Fruit fly (Drosophila melanogaster) whole organism, embryonic: ENCODE measurements around the gene Arp10.

Experiments used
- Aef1 ChIP-seq: fragments of 200-800 bp; sonication (Bioruptor generic); IDR thresholded peaks from 3 replicates; pipeline ENCODE4 v1.3.6; 2022; ENCODE audit warnings: missing biosample characterization, missing genetic modification characterization
- Atf-2 ChIP-seq: fragments of 200-800 bp; sonication (Bioruptor generic); optimal IDR thresholded peaks from 2 replicates; lab custom pipeline; 2016; ENCODE audit warnings: missing biosample characterization, missing genetic modification characterization
- CG10209 ChIP-seq: fragments of 200-800 bp; sonication (Bioruptor generic); optimal IDR thresholded peaks from 3 replicates; lab custom pipeline; 2017; ENCODE audit warnings: missing biosample characterization, mild to moderate bottlenecking, missing genetic modification characterization, missing genetic modification reagents
- CG12391 ChIP-seq: fragments of 200-800 bp; sonication (Bioruptor generic); optimal IDR thresholded peaks from 3 replicates; lab custom pipeline; 2018; ENCODE audit warnings: missing biosample characterization, mild to moderate bottlenecking, missing genetic modification characterization, moderate library complexity
- CG13123 ChIP-seq: fragments of 200-800 bp; sonication (Bioruptor generic); optimal IDR thresholded peaks from 2 replicates; lab custom pipeline; 2016; ENCODE audit warnings: missing biosample characterization, missing genetic modification characterization
- CG15514 ChIP-seq: fragments of 200-800 bp; sonication (Bioruptor generic); optimal IDR thresholded peaks from 3 replicates; lab custom pipeline; 2017; ENCODE audit warnings: missing biosample characterization, missing genetic modification characterization, mild to moderate bottlenecking, moderate library complexity, missing genetic modification reagents
- CG16779 ChIP-seq: fragments of 200-800 bp; sonication (Bioruptor generic); IDR thresholded peaks from 2 replicates; pipeline ENCODE4 v1.3.6; 2022; ENCODE audit warnings: missing biosample characterization, missing genetic modification characterization
- CG2129 ChIP-seq: fragments of 200-800 bp; sonication (Bioruptor generic); IDR thresholded peaks from 2 replicates; pipeline ENCODE4 v1.3.6; 2022; ENCODE audit warnings: missing biosample characterization, missing genetic modification characterization; ENCODE audit not compliant: partially characterized antibody
- CG3407 ChIP-seq: fragments of 200-800 bp; sonication (Bioruptor generic); optimal IDR thresholded peaks from 2 replicates; lab custom pipeline; 2018; ENCODE audit warnings: missing biosample characterization, mild to moderate bottlenecking, missing genetic modification characterization
- CG8388 ChIP-seq: fragments of 200-800 bp; sonication (Bioruptor generic); optimal IDR thresholded peaks from 2 replicates; lab custom pipeline; 2019; ENCODE audit warnings: missing biosample characterization, mild to moderate bottlenecking, missing genetic modification characterization, moderate library complexity
- CG9727 ChIP-seq: fragments of 200-800 bp; sonication (Bioruptor generic); optimal IDR thresholded peaks from 3 replicates; lab custom pipeline; 2017; ENCODE audit warnings: missing biosample characterization, mild to moderate bottlenecking, missing genetic modification characterization
- Dref ChIP-seq: fragments of 200-800 bp; sonication (Bioruptor generic); IDR thresholded peaks from 2 replicates; pipeline ENCODE4 v1.3.6; 2022; ENCODE audit warnings: missing biosample characterization, missing genetic modification characterization
- Fer2 ChIP-seq: fragments of 200-800 bp; sonication (Bioruptor generic); optimal IDR thresholded peaks from 2 replicates; lab custom pipeline; 2018; ENCODE audit warnings: missing biosample characterization, mild to moderate bottlenecking, missing genetic modification characterization, moderate library complexity
- Fer3 ChIP-seq: fragments of 200-800 bp; sonication (Bioruptor generic); optimal IDR thresholded peaks from 2 replicates; lab custom pipeline; 2018; ENCODE audit warnings: missing biosample characterization, mild to moderate bottlenecking, missing genetic modification characterization, moderate library complexity
- Gug ChIP-seq: fragments of 200-800 bp; sonication (Bioruptor generic); IDR thresholded peaks from 4 replicates; pipeline ENCODE4 v1.3.6; 2022; ENCODE audit warnings: missing biosample characterization, missing genetic modification characterization
- Hr3 ChIP-seq: fragments of 200-800 bp; sonication (Bioruptor generic); optimal IDR thresholded peaks from 3 replicates; lab custom pipeline; 2016; ENCODE audit warnings: missing biosample characterization, missing genetic modification characterization
- Hr78 ChIP-seq, 2 experiments: fragments of 200-800 bp in 1 of 2; fragments of >200 bp in 1 of 2; sonication (Bioruptor generic) in 1 of 2; optimal IDR thresholded peaks; 2 replicates each; lab custom pipeline; 2017 to 2019; ENCODE audit warnings: missing biosample characterization in 2 of 2, missing genetic modification characterization in 2 of 2, mild to moderate bottlenecking in 1 of 2, moderate library complexity in 1 of 2
- Med ChIP-seq: fragments of 200-800 bp; sonication (Bioruptor generic); peaks from one replicate; lab custom pipeline; 2016; ENCODE audit warnings: missing biosample characterization, missing genetic modification characterization, mild to moderate bottlenecking, inconsistent platforms, moderate library complexity
- Mes4 ChIP-seq: fragments of 200-800 bp; sonication (Bioruptor generic); optimal IDR thresholded peaks from 2 replicates; lab custom pipeline; 2016; ENCODE audit warnings: missing biosample characterization, missing genetic modification characterization
- PHDP ChIP-seq: fragments of 200-800 bp; sonication (Bioruptor generic); optimal IDR thresholded peaks from 3 replicates; lab custom pipeline; 2018; ENCODE audit warnings: missing biosample characterization, mild to moderate bottlenecking, missing genetic modification characterization, moderate library complexity
- Stat92E ChIP-seq, 3 experiments: fragments of >200 bp in 2 of 3; fragments of 200-800 bp in 1 of 3; sonication (Bioruptor generic) in 1 of 3; optimal IDR thresholded peaks; 2 replicates each; lab custom pipeline; 2017 to 2019; ENCODE audit warnings: missing biosample characterization in 3 of 3, missing genetic modification characterization in 3 of 3, mild to moderate bottlenecking in 1 of 3, moderate library complexity in 1 of 3
- Taf1 ChIP-seq: fragments of 200-800 bp; sonication (Bioruptor generic); IDR thresholded peaks from 2 replicates; pipeline ENCODE4 v1.3.6; 2022; ENCODE audit warnings: missing biosample characterization, missing genetic modification characterization
- Xbp1 ChIP-seq: fragments of 200-800 bp; sonication (Bioruptor generic); optimal IDR thresholded peaks from 3 replicates; lab custom pipeline; 2016; ENCODE audit warnings: missing biosample characterization, mild to moderate bottlenecking, missing genetic modification characterization
- Xrp1 ChIP-seq: fragments of 200-800 bp; sonication (Bioruptor generic); IDR thresholded peaks from 2 replicates; pipeline ENCODE4 v1.3.6; 2022; ENCODE audit warnings: missing biosample characterization, missing genetic modification characterization
- ci ChIP-seq: fragments of 200-800 bp; sonication (Bioruptor generic); IDR thresholded peaks from 3 replicates; pipeline ENCODE4 v1.3.6; 2022; ENCODE audit warnings: missing biosample characterization, missing genetic modification characterization
- crol ChIP-seq: fragments of 200-800 bp; sonication (Bioruptor generic); IDR thresholded peaks from 2 replicates; pipeline ENCODE4 v1.3.6; 2022; ENCODE audit warnings: missing biosample characterization, missing genetic modification characterization
- danr ChIP-seq: fragments of 200-800 bp; sonication (Bioruptor generic); IDR thresholded peaks from 2 replicates; pipeline ENCODE4 v1.3.6; 2022; ENCODE audit warnings: missing biosample characterization, missing genetic modification characterization
- dmrt99B ChIP-seq: fragments of 200-800 bp; sonication (Bioruptor generic); optimal IDR thresholded peaks from 2 replicates; lab custom pipeline; 2018; ENCODE audit warnings: missing biosample characterization, mild to moderate bottlenecking, missing genetic modification characterization, moderate library complexity
- fd64A ChIP-seq: fragments of 200-800 bp; sonication (Bioruptor generic); optimal IDR thresholded peaks from 3 replicates; lab custom pipeline; 2018; ENCODE audit warnings: missing biosample characterization, mild to moderate bottlenecking, missing genetic modification characterization
- fu2 ChIP-seq: fragments of 200-800 bp; sonication (Bioruptor generic); optimal IDR thresholded peaks from 2 replicates; lab custom pipeline; 2016; ENCODE audit warnings: missing biosample characterization, missing genetic modification characterization
- kah ChIP-seq: fragments of 200-800 bp; sonication (Bioruptor generic); optimal IDR thresholded peaks from 2 replicates; lab custom pipeline; 2018; ENCODE audit warnings: missing biosample characterization, mild to moderate bottlenecking, missing genetic modification characterization
- lola ChIP-seq, 3 experiments: fragments of >200 bp in 2 of 3; fragments of 200-800 bp in 1 of 3; sonication (Bioruptor generic) in 1 of 3; optimal IDR thresholded peaks; 2 replicates each; lab custom pipeline; 2017 to 2019; ENCODE audit warnings: missing biosample characterization in 3 of 3, missing genetic modification characterization in 3 of 3, mild to moderate bottlenecking in 1 of 3, moderate library complexity in 1 of 3
- luna ChIP-seq: fragments of 200-800 bp; sonication (Bioruptor generic); optimal IDR thresholded peaks from 2 replicates; lab custom pipeline; 2016; ENCODE audit warnings: missing biosample characterization, missing genetic modification characterization
- maf-S ChIP-seq: fragments of 200-800 bp; sonication (Bioruptor generic); optimal IDR thresholded peaks from 2 replicates; lab custom pipeline; 2016; ENCODE audit warnings: missing biosample characterization, missing genetic modification characterization
- org-1 ChIP-seq: fragments of 200-800 bp; sonication (Bioruptor generic); optimal IDR thresholded peaks from 2 replicates; lab custom pipeline; 2017; ENCODE audit warnings: missing biosample characterization, missing genetic modification characterization
- pita ChIP-seq: fragments of 200-800 bp; sonication (Bioruptor generic); optimal IDR thresholded peaks from 2 replicates; lab custom pipeline; 2017; ENCODE audit warnings: missing biosample characterization, mild to moderate bottlenecking, missing genetic modification characterization
- row ChIP-seq: fragments of 200-800 bp; sonication (Bioruptor generic); IDR thresholded peaks from 3 replicates; pipeline ENCODE4 v1.3.6; 2022; ENCODE audit warnings: missing biosample characterization, missing genetic modification characterization
- so ChIP-seq: fragments of 200-800 bp; sonication (Bioruptor generic); IDR thresholded peaks from 3 replicates; pipeline ENCODE4 v1.3.6; 2022; ENCODE audit warnings: missing biosample characterization, missing genetic modification characterization
- sqz ChIP-seq: fragments of 200-800 bp; sonication (Bioruptor generic); optimal IDR thresholded peaks from 3 replicates; lab custom pipeline; 2018; ENCODE audit warnings: missing biosample characterization, mild to moderate bottlenecking, missing genetic modification characterization

Gene Arp10

dm6 chrX:19608042-19608609 lies 37.9 kb downstream of the Arp10 start (continued):
- TF ChIP-seq Hr3 (GFP tag; lab: Kevin White, UChicago) (no peak), Fer2 (tag; lab: Kevin White, UChicago) (no peak), lola (GFP tag; optimal IDR thresholded peaks at IDR 0.05; lab: Kevin White, UChicago) (no peak), CG9727 (no peak), fu2 (GFP tag; lab: Kevin White, UChicago) (no peak), Aef1 (GFP tag; lab: Robert Waterston, UW) (no peak), PHDP (tag; lab: Kevin White, UChicago) (no peak), maf-S (GFP tag; lab: Kevin White, UChicago) (no peak), danr (GFP tag; lab: Robert Waterston, UW) (no peak), CG13123 (no peak), org-1 (GFP tag; lab: Kevin White, UChicago) (no peak), Xbp1 (no peak), Gug (GFP tag; lab: Robert Waterston, UW) (no peak), CG3407 (no peak), Xrp1 (GFP tag; lab: Robert Waterston, UW) (peak; percentile 17; the same call in 1 of the 2 replicates), luna (GFP tag; lab: Kevin White, UChicago) (no peak), sqz (GFP tag; lab: Kevin White, UChicago) (no peak), crol (GFP tag; lab: Robert Waterston, UW) (peak; percentile 61), Taf1 (GFP tag; lab: Robert Waterston, UW) (no peak), fd64A (no peak), kah (GFP tag; lab: Kevin White, UChicago) (no peak), dmrt99B (tag; lab: Kevin White, UChicago) (no peak), CG10209 (GFP tag; lab: Kevin White, UChicago) (no peak), Fer3 (tag; lab: Kevin White, UChicago) (no peak)
- TF ChIP-seq, all 482 proteins: peak for 79

dm6 chrX:19606971-19607370 lies 39.0 kb downstream of the Arp10 start:
- TF ChIP-seq Stat92E (GFP tag; optimal IDR thresholded peaks at IDR 0.05; lab: Kevin White, UChicago) = no peak
- peak; percentile 70 for TF ChIP-seq CG8388 (GFP tag; lab: Kevin White, UChicago)
- 0 out of 3 replicates have a peak, but pooled peaks have one; percentile 18 for TF ChIP-seq ci
- no peak for TF ChIP-seq Atf-2
- peak; percentile 42 for TF ChIP-seq Med (GFP tag; lab: Kevin White, UChicago)
- peak in 1 of 2 experiments; percentile 93 for TF ChIP-seq Hr78 (GFP tag; optimal IDR thresholded peaks at IDR 0.05; lab: Kevin White, UChicago)
- no peak for TF ChIP-seq Gug (GFP tag; lab: Robert Waterston, UW)
- no peak for TF ChIP-seq CG16779 (GFP tag; lab: Robert Waterston, UW)
- TF ChIP-seq CG2129 (GFP tag; lab: Robert Waterston, UW) = no peak
- TF ChIP-seq pita (GFP tag; lab: Kevin White, UChicago) = no peak
- no peak for TF ChIP-seq Mes4 (GFP tag; lab: Kevin White, UChicago)
- peak; percentile 8 for TF ChIP-seq CG15514
- TF ChIP-seq so (GFP tag; lab: Robert Waterston, UW) = no peak
- no peak for TF ChIP-seq CG12391 (tag; lab: Kevin White, UChicago)
- TF ChIP-seq row (GFP tag; lab: Robert Waterston, UW) = 0 out of 3 replicates have a peak, but pooled peaks have one; percentile 17
- TF ChIP-seq Dref = no peak
